Fruit fly (Drosophila melanogaster) whole organism, larva: Measurements from ENCODE around the gene CG7810.

Experiments
- noc ChIP-seq: fragments of 200-800 bp; sonication (Bioruptor generic); optimal IDR thresholded peaks from 3 replicates; lab custom pipeline; 2019; ENCODE audit warnings: missing biosample characterization, mild to moderate bottlenecking, missing genetic modification characterization, moderate library complexity

The CG7810 gene

DNA sequence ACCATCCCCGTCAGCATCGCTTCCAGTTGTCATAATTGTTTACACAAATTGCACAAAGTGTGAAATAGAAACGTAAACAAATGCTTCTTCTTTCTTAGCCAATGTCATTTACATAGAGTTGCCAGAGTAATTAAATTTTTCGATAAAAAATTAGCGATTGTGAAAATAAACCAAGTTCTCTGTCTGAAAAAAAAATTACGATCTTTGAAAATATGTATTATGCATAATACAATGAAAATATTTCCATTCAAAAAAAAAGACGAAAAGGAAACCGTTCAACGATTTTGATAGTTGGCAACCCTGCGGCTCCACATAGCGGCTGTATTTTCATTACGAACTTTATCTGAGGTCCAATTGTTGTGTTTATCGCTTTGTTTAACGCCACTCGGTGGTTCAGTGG lies at the start of gene CG7810, which contains the start of gene CG7806:
Gene CG7810, minus strand, starts transcription at position 105 of the 400 bp plus-strand sequence.
Gene CG7806, plus strand, starts transcription at position 309 of the 400 bp plus-strand sequence.
- TF ChIP-seq noc (tag; lab: Kevin White, UChicago), result peak; percentile 91

DNA sequence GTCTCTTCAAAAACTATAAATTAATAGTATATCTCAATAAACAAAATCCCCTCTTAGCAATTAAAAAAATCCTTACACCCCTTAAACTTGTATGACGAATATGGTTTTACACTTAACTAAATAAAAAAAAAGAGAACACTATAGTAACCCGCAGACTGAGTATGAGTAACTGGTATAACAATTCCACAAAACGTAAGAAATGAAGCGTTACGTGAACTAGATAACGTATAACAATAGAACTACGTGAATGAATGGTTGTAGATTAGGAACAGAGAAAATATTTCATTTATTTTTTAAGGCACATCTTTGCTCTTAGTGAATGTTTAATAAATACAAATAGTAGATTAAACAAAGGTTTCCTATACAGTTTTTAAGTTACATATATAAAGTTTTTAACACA lies 44.4 kb upstream of the CG7810 start:
- no peak for TF ChIP-seq noc (tag; lab: Kevin White, UChicago)

DNA sequence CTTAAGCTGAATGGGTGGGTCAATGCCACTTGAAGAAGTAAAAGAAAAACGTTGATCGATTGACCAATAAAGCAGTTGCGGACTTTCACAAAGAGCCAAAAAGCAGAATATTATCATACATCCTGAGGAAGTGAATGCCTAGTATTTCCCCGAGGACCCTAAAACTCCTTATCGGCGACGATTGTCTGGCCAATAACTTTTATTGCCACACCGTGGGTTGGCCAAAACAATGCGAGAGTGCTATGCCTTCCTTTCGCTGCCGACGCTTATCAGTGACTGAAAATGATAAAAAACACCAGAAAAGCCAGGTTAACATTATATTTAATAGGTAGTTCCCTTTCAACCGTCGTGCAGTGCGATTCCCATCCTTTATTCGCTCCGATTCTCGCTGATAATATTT lies 40.9 kb upstream of the CG7810 start, which contains the start of gene Mur29B:
Gene Mur29B, plus strand, starts transcription at position 324 of the 400 bp plus-strand sequence.
- TF ChIP-seq noc (tag; lab: Kevin White, UChicago), result no peak

DNA sequence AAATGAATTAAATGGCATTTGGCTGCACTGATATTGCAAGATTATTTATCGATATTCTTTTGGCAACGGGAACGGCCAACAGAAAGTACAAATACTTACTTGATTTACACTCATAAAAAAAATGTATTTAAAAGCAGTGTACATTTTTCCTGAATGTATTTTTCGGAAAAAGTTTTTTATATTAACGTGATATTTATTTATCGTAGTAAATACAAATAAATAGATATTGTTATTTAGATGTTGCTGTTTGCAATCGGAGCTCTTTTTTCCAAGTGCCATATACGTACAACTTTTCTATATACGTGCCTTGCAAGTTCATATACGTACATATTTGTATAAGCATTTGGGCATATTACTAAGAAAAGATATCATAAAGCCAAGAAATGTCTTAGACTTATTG lies 40.3 kb upstream of the CG7810 start:
- no peak for TF ChIP-seq noc (tag; lab: Kevin White, UChicago)

DNA sequence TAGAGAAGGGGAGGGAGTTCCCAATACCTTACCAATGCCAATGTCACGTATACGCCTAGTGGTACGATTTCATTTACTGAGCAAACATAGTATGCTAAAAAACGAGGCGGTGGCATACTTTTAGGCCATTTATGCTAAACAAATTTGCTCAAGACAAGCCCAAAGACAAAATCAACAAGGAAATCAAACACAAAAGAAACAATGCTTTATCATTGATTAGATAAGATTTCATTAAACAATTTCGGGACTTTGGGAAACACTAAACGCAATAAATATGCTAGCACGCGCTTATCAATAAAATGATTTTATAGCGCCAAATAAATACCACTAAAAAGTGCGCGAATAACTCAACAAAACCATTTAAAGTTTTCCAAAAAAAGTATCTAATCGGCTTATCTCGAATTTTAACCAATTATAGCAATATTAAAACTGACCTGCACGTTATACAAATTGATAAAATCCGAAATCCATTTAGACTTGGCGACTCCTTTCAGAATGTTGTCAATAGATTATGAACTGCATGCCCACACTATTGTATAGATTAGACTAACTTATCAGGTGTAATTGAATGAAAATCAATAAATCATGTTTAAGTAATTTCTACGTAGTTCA lies 39.7 kb upstream of the CG7810 start:
- peak; percentile 89 for TF ChIP-seq noc (tag; lab: Kevin White, UChicago)

DNA sequence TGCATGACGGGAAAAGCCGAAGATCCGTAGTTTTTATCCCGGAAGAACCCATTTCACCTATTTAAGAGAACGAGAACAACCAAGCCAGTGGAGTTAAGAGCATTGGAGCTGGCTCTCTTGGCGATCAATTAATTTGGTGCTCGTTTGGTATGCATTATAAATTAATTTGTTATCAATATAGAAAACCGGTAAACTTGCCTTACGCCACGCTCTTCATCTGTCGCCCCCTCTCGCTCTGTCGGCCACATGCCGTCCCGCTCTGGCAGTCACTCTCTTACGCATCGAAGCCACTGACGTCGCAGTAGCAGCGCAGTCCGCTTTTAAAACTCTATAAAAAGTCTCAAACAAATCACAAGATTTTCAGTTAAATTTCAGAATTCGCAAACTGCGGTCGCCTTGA lies 35.3 kb upstream of the CG7810 start, which contains the start of gene CG7778:
Gene CG7778, plus strand, starts transcription at position 361 of the 400 bp plus-strand sequence.
- no peak for TF ChIP-seq noc (tag; lab: Kevin White, UChicago)

DNA sequence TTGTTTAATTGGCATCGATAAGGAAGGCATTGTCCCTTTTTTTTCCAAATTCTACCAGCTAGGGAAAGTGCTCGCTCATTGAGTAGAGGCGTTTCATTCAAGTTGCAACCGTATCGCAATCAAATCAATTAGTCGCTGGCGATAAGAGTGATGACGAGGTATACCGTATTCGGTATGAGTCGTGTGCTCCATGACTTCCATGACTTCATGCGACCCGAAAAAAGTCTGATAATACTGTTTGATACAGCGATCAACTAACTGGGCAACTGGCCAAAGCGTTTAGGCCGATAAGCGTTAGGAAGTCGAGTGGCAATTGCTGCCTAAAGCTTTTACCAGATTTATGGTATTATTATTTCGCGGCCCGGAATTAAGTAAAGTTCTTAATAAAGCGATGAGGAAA lies 33.5 kb upstream of the CG7810 start:
- peak; percentile 51 for TF ChIP-seq noc (tag; lab: Kevin White, UChicago)

DNA sequence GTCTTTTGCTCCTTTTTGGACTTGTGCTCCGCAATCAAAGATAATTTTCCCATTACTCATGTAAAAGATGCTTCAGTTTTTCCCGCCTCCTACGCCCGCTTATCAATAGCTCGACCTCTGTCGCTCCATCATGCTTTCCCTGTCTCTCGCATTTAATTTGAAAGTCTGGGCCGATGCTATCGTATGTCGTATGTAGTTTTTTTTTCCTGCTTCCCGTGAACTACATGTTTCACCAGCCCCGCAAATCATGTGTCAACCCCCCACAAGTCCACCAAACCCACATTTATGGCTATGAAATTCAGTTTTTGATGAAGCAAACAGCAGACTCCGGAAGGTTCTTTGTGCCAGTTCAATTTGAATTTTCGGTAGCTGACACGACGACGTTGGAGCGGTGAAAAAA lies 31.4 kb upstream of the CG7810 start, which contains the start of gene CG14273:
Gene CG14273, plus strand, starts transcription at position 301 of the 400 bp plus-strand sequence.
- TF ChIP-seq noc (tag; lab: Kevin White, UChicago), result no peak

DNA sequence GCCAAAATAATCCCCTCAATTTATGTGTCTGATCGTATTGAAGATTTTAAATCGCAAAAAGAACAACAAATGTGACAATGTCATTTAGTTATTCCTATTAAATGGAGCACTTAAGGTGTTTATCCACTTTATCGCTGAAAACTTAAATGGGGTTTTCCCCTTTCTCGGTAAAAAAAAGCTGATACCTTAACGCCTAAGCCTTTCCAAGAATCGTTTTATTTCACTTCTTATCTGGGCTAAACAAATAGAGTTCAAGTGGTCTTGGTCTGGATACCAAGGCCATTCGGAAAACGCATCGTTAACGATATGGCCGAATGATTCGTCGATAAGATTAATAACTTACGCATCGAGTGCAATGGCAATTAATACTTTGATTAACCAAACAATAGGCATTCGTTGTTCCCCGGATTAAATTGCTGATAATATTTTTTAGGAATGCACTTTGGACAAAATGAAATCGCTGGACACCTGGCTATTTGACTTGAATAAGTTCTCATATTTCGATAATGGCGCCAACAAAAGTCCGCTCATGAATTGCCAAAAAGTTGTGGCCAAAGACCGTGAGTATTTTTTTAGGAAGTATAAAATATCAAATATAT lies 28.9 kb upstream of the CG7810 start:
- no peak for TF ChIP-seq noc (tag; lab: Kevin White, UChicago)

DNA sequence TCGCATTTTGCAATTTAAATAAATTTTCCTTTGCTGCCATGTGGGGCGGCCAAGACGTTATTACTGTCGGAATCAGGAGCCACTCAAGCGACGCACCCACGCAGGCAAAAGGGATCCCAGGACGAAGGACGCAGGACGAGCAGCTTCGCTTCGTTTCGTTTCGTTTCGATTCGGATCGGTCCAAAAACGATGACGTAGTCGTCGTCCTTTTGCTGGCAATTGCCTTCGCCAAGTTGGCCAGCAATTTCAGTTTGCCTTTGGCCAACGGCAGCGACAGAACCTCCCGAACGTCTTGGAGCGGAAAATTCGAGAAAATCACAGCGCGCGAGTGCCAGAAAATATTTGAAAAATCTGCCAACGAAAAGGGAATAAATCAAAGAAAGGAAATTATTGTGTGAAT lies 27.0 kb upstream of the CG7810 start, which contains the start of gene witty:
Gene witty, plus strand, starts transcription at position 249 of the 400 bp plus-strand sequence.
- no peak for TF ChIP-seq noc (tag; lab: Kevin White, UChicago)

DNA sequence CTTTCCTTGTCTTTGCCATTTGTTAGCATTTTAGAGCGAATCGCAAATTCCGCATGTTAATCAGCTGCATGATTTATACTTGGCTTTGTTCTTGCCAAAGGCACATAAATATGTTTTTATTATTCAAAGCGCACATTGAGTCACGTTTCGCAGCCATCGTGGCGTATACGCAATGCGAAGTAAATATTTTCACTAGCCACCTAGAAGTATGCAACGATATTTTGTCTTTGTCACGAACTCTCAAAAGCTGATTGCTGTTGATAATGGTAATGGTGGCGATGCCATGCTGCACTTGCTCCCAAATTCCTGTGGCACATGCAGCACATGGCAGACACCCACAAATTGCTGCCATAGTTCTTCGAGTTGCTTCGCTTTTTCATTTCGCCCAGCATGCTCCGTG lies 23.7 kb upstream of the CG7810 start:
- TF ChIP-seq noc (tag; lab: Kevin White, UChicago), result no peak

DNA sequence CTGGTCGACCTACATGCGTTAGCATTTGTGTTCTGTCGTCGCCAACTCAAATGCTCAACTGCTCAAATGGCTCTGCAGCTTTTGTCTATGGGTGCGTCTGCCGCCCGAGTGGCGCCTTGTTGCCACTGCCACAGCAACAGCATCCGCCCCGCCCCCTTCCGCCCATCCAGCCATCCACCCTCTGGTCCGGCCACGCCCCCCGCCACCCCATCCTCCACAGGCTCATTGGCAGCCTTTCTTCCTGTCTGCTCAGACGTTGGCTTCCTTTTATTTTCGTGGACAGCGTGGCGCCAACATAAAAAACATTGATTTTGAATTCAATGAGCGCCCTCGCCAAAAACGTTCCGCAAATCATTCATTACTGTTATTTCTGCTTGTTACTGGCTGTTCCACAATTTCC lies 22.6 kb upstream of the CG7810 start:
- TF ChIP-seq noc (tag; lab: Kevin White, UChicago), result no peak

DNA sequence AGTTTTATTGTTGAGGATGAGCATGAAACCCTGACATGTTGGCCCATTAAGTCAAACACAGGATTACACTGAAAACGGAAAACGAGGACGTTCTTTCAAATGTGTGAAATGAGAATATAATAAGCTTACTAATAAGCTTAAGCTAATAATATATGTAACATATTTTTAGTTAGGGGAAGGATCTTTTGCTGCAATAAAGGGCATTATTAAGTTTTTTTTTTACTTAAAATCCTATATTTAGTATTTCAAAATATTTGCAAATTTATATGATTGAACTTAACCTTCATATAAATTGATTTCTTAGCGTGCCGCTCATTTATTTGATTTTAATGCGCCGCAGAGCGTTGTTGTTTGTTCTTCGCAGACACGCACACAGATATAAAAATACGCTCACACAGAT lies 22.2 kb upstream of the CG7810 start:
- TF ChIP-seq noc (tag; lab: Kevin White, UChicago), result no peak

DNA sequence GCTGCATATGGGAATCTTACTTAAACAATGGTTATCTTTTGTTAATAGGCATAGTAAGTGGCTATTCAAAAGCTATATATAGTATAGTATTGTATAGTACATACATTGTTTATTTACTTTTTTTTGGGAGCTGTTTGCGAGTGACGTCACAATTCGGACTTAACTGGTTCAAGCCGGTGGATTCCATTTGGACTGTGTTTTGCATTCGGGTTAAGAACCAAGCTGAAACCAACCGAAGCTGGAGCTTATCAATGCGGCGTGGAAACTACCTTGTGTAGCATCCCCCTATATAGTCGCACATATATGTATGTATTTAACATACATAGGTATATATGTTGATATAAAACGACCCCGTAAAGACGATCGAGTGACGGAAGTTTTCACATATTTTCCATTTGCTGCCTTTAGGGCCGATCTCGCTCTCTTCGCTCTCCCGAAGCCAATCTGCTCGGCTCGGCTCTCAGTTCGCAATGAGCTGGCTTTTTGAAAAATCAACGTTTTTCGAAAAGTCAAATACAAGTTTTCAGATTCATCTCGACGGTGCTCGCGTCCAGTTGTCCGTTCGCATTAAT lies 17.6 kb upstream of the CG7810 start:
- no peak for TF ChIP-seq noc (tag; lab: Kevin White, UChicago)

DNA sequence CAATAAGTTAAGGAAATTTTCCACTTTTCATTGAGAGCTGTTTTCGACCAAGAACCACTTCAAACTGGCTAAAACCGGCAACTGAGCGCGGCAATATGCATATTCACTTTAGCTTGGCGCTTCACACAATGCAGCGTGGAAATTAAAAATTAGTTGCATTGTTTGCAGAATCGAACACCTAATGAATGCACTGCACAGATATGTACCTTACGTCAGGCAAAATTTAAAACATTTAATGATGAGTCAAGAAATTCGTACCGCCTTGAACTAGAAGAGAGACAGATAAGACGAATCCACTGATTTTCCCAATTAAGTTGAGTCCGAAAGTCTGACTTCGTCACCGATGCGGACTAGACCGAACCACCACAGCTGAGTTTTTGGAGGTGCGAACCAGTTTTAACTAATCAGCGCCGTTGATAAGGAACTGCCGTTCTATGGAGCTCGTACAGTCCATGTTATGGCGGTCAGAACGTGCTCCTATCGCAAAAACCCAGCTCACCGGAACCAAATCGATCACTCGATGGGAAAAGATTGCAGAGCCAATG lies 16.9 kb upstream of the CG7810 start:
- TF ChIP-seq noc (tag; lab: Kevin White, UChicago), result peak; percentile 0

DNA sequence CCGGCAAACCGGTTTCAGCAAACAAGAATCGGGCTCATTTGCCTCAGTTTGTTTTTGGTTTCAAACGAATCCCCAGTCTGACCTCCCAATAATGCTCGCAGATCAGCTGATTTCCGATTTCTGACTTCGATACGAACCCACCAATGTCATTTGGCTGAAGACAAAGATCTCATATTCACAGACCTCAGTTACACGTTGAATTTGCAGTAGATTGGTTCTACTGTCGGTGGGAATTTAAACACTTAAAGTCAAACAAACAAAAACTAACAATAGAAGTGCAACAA lies 16.2 kb upstream of the CG7810 start, which contains the start of gene CG14275:
Gene CG14275, plus strand, starts transcription at position 185 of the 284 bp plus-strand sequence.
- TF ChIP-seq noc (tag; lab: Kevin White, UChicago), result no peak
